Worm (Caenorhabditis elegans): ENCODE results near the gene clik-1.

clik-1 gene

ce11 chrV:6784853-6785492, 16.4 kb upstream of the clik-1 start, which contains the start of the genes spn-4 and spe-39 (continued):
- TF ChIP-seq madf-8 (GFP tag; conservative IDR thresholded peaks at IDR 0.05) (peak; percentile 96), ceh-100 (GFP tag; IDR thresholded peaks at IDR 0.05) (peak; percentile 55; the same call in 1 of the 2 replicates), sptf-2 (GFP tag; optimal IDR thresholded peaks at IDR 0.05) (no peak), mcd-1 (GFP tag; IDR thresholded peaks at IDR 0.05) (peak; percentile 72), K11D2.4 (GFP tag; IDR thresholded peaks at IDR 0.05) (0 out of 2 replicates have a peak, but pooled peaks have one; percentile 36), F22D6.2 (tag; optimal IDR thresholded peaks at IDR 0.05) (no peak), C17E4.6 (GFP tag; IDR thresholded peaks at IDR 0.05) (no peak), cebp-1 (GFP tag; IDR thresholded peaks at IDR 0.05) (no peak), cebp-1 (tag; optimal IDR thresholded peaks at IDR 0.05) (peak; percentile 60), nfyb-1 (GFP tag; IDR thresholded peaks at IDR 0.05) (0 out of 2 replicates have a peak, but pooled peaks have one; percentile 41), madf-6 (GFP tag; IDR thresholded peaks at IDR 0.05) (peak; percentile 97), Y79H2A.3 (GFP tag; conservative IDR thresholded peaks at IDR 0.05) (peak; percentile 61), F57C9.4 (tag; optimal IDR thresholded peaks at IDR 0.05) (no peak), let-607 (tag; optimal IDR thresholded peaks at IDR 0.05) (peak in 1 of 2 experiments; percentile 14), madf-3 (GFP tag; IDR thresholded peaks at IDR 0.05) (peak; percentile 28; the same call in 1 of the 2 replicates), nhr-80 (tag; optimal IDR thresholded peaks at IDR 0.05) (peak; percentile 8), snpc-1.3 (tag; optimal IDR thresholded peaks at IDR 0.05; ENCODE audit: insufficient read depth) (peak; percentile 27), dpl-1 (GFP tag; optimal IDR thresholded peaks at IDR 0.05) (peak; percentile 81), hlh-12 (tag; optimal IDR thresholded peaks at IDR 0.05) (no peak), lir-1 (GFP tag; conservative IDR thresholded peaks at IDR 0.05) (peak; percentile 43; the same call in 1 of the 2 replicates), lin-35 (GFP tag; optimal IDR thresholded peaks at IDR 0.05) (peak; percentile 40 to 83 (median 47)), ztf-6 (GFP tag; IDR thresholded peaks at IDR 0.05) (no peak), ztf-25 (GFP tag; IDR thresholded peaks at IDR 0.05) (no peak), unc-130 (GFP tag; optimal IDR thresholded peaks at IDR 0.05) (peak; percentile 70), F10E7.11 (tag; optimal IDR thresholded peaks at IDR 0.05) (no peak), chd-7 (tag; optimal IDR thresholded peaks at IDR 0.05) (no peak), bed-2 (GFP tag; IDR thresholded peaks at IDR 0.05) (no peak), sdz-38 (tag; optimal IDR thresholded peaks at IDR 0.05) (no peak), efl-1 (GFP tag; optimal IDR thresholded peaks at IDR 0.05) (peak; percentile 97), ztf-18 (tag; optimal IDR thresholded peaks at IDR 0.05) (peak; percentile 17), ZK185.1 (tag; optimal IDR thresholded peaks at IDR 0.05; ENCODE audit: poor library complexity, severe bottlenecking) (peak; percentile 78), dpff-1 (tag; optimal IDR thresholded peaks at IDR 0.05) (no peak), lin-40 (tag; optimal IDR thresholded peaks at IDR 0.05) (no peak), ceh-58 (GFP tag; IDR thresholded peaks at IDR 0.05) (no peak), B0261.1 (tag; optimal IDR thresholded peaks at IDR 0.05) (no peak), nhr-90 (tag; optimal IDR thresholded peaks at IDR 0.05) (no peak), athp-1 (tag; optimal IDR thresholded peaks at IDR 0.05) (no peak), dox-1 (GFP tag; IDR thresholded peaks at IDR 0.05) (peak; percentile 58), ceh-27 (GFP tag; optimal IDR thresholded peaks at IDR 0.05) (peak; percentile 28), xnd-1 (tag; optimal IDR thresholded peaks at IDR 0.05) (peak; percentile 96), hmg-20 (GFP tag; IDR thresholded peaks at IDR 0.05) (0 out of 2 replicates have a peak, but pooled peaks have one; percentile 18), cebp-2 (GFP tag; IDR thresholded peaks at IDR 0.05) (no peak), B0035.1 (tag; optimal IDR thresholded peaks at IDR 0.05) (no peak), hrde-1 (tag; optimal IDR thresholded peaks at IDR 0.05; ENCODE audit: borderline replicate concordance) (peak; percentile 48), rec-8 (tag; optimal IDR thresholded peaks at IDR 0.05) (peak in 1 of 2 experiments; percentile 4), tbp1 (GFP tag; optimal IDR thresholded peaks at IDR 0.05) (peak; percentile 41)

Measured in whole organism, young adult.